Worm (Caenorhabditis elegans) whole organism, dauer: ENCODE data around the gene ints-7.
"Not testable (repeated sequence)": the region's sequence is repeated elsewhere in the genome, so short reads cannot be mapped to it uniquely, and the experiment has no call there.

ENCODE experiments used
- unc-62 ChIP-seq: sonication (generic microtip); optimal IDR thresholded peaks from 2 replicates; lab custom pipeline; 2017; ENCODE audit warnings: missing biosample characterization, missing genetic modification reagents, missing genetic modification characterization

Gene ints-7

ce11 chrII:11582698-11583097 lies at the start of gene ints-7:
Gene ints-7 (plus strand): TSS chrII:11582849.
- TF ChIP-seq unc-62: no peak

DNA sequence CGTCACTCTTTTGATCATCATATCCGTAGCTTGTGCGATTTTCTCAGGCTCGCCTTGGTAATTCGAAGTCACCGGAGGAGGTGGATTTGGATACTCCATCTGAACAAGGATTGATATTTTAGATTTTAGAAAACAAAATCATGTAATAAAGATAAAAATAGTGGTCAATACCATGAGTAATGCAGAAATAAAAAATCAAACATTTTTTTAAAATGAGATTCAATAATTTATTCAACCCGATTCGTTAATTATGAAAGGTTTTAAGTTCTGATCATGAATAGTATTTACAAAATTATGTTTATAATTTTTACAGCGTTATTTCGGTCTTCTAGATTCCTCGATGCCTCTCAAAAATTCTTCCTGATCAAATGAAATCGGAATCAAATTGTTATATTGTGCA lies 48.9 kb upstream of the ints-7 start, which contains the start of gene mdt-8:
TSS of gene mdt-8 (minus strand) at position 101 of the 400 bp plus-strand sequence.
- TF ChIP-seq unc-62: no peak

ce11 chrII:11534429-11535099 lies 48.1 kb upstream of the ints-7 start, which contains the start of gene Y62F5A.12:
Gene Y62F5A.12 (minus strand): TSS chrII:11534479.
- not testable (repeated sequence) for TF ChIP-seq unc-62

DNA sequence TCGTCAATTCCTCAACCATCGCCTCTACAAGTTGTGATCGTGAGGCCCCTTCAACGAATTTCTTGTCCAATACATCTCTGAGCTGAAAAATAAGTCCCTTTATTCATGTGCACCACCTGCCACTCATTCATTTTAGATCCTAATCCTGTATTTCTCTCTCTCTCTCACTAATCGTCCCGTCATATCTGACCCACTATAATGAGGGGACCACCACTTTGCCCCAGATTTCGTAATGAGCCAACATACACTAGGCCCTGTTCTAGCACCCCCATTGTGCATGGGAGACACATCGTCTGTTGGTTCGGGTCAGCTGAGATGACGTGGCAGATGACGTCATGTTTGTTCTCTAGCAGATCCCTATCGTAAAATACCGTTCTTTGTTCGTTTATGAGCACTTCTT lies 47.2 kb upstream of the ints-7 start:
- TF ChIP-seq unc-62: no peak

ce11 chrII:11535924-11536323 lies 46.7 kb upstream of the ints-7 start:
- TF ChIP-seq unc-62: no peak

DNA sequence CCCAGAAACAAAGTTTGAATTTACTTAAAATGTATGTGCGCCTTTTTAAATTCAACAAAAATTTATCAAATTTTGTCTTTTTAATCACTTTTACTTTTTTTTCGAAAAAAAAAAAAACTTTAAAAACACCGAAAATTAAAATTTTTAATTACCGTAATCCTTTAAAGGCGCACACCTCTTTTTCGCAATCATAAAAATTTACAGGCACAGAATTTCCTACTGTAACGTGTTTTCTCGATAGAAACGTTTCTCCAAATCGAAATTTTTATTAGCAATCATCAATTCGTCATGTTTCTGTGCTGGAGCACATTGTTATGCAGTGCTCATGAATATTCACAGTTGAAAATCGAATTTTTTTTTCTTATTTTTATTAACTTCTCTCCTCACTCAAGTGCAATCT lies 46.1 kb upstream of the ints-7 start:
- no peak for TF ChIP-seq unc-62

DNA sequence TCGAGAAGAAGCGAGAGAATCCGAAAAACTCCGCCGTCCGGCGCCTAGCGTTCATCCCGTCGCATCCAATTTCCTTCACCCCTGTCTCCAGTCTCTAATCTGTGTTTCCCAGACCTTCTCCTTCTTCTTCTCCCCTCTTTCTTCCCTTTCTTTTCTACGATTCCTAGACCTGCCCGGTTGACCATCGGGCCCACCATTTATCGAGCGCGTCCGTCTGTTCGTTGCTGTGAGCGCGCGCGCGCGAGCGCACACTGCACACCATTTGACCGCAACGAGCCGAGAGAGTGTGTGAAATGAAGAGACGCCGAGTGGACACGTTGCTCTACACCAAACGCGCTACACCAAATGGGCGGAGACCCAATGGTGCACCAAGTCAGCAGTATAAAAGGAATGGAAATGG lies 45.5 kb upstream of the ints-7 start:
- no peak for TF ChIP-seq unc-62

DNA sequence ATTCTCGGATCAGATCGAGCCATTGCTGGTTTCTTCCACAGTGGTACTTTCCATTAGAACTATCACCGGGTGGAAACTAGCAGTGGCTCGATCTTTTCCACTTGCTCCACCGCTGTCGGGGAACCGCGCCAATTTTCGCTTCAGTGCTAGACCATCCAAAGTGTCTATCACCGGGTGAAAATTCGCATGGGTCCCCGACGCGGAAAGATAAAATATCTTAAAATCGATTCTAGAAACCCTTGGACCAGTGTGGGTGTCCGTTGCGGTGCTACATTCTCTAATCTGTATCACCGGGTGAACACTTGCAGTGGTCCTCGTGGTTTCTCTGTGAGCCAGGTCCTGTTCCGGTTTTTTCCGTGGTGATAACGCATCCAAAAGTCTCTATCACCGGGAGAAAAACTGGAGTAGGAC lies 45.0 kb upstream of the ints-7 start:
- no peak for TF ChIP-seq unc-62

DNA sequence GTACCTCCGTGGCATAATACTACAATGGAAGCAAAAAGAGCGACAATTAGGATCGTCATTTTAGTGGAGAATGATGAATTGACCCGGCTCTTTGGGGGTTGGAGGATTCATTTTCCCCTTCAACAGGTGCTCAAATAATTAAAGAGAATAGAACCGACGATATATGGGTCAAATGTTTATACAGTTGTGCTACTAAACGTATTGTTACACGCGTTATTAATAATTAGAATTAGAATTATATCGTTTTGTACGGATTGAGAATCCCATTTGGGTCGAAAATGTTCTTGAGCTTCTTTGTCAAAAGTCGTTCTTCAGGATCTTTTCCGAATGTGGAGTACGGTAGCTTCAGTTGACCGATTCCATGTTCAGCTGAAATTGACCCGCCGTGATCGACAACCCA lies 43.9 kb upstream of the ints-7 start, which contains the start of gene Y62F5A.9:
TSS of gene Y62F5A.9 (minus strand) at position 101 of the 400 bp plus-strand sequence.
- no peak for TF ChIP-seq unc-62

DNA sequence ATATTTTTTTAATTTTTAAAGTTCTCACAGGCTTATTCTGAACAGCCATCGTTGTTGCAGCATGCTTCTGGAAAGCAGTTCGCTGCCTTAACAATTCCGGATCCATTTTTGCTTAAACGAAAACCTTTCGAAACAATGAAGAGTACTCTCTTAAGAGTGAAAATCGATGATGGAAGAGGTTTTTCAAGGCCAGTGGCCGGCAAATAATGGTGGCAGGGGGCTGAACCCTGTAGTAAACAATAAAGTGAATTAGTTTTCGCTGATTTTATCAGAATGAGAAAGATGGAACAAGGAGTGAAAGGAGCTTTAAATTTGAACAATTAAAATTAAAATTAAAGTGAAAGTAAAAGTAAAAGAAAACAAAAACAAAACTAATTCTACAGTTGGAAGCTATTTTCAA lies 40.3 kb upstream of the ints-7 start, which contains the start of gene gtf-2E2:
TSS of gene gtf-2E2 (minus strand) at position 111 of the 400 bp plus-strand sequence.
- TF ChIP-seq unc-62: no peak

ce11 chrII:11542958-11543357 lies 39.7 kb upstream of the ints-7 start:
- no peak for TF ChIP-seq unc-62

DNA sequence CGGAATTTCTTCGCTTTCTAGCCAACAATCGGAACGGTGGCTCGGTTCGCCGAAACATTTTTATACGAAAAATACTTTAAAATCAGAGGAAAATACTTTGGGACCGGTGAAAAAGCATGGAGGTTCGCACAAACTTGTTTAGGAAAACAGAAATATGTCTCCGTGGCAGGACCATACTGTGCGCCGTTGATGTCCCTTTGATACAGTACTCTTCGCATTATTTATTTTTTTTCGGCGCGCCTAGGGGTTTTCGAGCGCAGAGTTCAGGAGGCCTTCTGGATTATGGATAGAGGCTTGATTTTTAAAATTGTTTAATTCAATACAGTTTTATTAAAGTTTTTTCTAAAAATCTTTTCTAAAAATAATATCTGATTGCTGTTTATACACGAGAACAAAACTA lies 37.9 kb upstream of the ints-7 start, which contains the start of gene F54D5.9:
TSS of gene F54D5.9 (minus strand) at position 115 of the 400 bp plus-strand sequence.
- TF ChIP-seq unc-62: no peak

ce11 chrII:11545299-11545951 lies 37.2 kb upstream of the ints-7 start, which contains the start of gene dnj-13:
Gene dnj-13 (plus strand): TSS chrII:11545701.
- TF ChIP-seq unc-62: no peak

DNA sequence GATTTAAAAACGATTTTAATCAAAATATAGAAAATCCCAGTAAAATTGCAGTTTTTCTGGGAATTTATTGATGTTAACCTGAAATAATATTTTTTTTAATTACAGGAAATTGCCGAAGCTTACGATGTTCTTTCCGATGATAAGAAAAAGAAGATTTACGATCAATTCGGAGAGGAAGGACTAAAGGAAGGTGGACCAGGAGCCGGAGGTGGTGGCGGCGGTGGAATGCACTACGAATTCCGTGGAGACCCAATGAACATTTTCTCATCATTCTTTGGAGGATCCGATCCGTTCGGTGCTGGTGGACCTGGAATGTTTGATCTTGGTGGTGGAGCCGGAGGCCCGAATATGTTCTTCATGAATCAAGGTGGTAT lies 36.7 kb upstream of the ints-7 start:
- TF ChIP-seq unc-62: no peak

DNA sequence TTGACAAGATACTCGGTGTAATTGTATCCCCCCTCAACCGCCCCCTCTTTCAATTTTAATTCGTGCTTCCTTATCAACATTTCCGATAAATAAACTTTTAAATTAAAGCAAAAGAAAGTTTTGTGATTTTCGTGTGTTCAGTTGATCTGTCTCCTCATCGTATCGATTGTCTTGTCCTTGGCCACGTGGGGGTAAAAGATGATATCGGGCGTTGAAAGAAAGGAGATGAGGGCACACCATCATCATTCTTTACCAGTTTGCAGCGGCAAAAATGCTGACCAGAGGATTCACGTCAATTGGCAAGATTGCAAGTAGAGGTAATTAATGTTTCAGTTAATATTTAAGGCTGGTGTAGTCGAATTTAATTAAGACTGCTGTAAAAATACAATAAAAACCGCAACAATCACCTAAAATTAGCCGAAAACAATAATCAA lies 35.4 kb upstream of the ints-7 start, which contains the start of gene F54D5.7:
TSS of gene F54D5.7 (plus strand) at position 264 of the 434 bp plus-strand sequence.
- TF ChIP-seq unc-62: no peak

DNA sequence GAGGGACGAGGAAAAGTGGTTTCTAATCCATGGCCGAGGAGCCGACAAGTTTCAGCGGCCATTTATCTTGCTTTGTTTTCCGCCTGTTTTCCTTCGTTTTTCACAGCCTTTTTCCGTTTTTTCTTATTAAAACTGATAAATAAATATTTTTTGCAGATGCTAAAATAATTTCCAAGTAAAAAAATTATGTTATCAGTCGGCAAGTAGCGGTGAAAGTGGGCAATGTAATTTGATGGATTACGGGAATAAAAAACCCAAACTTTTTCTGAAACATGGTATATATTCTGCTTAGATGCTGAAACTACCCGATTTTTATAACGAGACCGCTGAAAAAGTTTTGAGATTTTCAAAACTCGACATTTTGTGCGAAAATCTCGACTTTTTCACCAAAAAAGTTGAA lies 30.7 kb upstream of the ints-7 start, which contains the start of gene dhgd-1:
TSS of gene dhgd-1 (minus strand) at position 101 of the 400 bp plus-strand sequence.
- TF ChIP-seq unc-62: not testable (repeated sequence)

DNA sequence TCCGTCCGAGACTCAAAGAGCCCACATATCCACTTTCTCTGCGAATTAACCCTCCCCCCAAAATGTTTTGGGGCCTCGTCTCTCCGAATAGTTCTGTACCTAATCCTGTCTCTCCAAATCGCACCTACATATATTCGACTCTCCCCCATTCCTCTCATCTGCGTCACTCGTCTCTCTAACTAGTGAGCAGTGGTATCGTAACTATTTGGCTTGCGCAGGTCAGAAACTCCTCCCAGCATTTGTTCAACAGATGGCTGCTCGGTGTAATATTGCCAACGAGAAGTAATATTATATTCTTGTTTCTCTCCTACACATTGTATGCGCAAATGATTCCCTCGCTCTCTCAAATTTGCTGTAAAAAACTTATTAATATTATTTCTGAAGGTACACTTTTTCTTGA lies 27.0 kb upstream of the ints-7 start, which contains the start of gene F54D5.24:
TSS of gene F54D5.24 (plus strand) at position 316 of the 400 bp plus-strand sequence.
- no peak for TF ChIP-seq unc-62
